Worm (Caenorhabditis elegans): ENCODE results near the gene B0280.11.
A peak's percentile ranks its signal among the peaks of the same experiment; 100 is the strongest.

ce11 chrIII:7166664-7167567 lies 28.8 kb upstream of the B0280.11 start:
- peak; percentile 59 for TF ChIP-seq him-1 (tag; optimal IDR thresholded peaks at IDR 0.05)
- TF ChIP-seq dao-5 (tag; optimal IDR thresholded peaks at IDR 0.05): no peak

Data from whole organism, L4/young adult.